Worm (Caenorhabditis elegans): ENCODE data around the gene fbxb-33.

DNA sequence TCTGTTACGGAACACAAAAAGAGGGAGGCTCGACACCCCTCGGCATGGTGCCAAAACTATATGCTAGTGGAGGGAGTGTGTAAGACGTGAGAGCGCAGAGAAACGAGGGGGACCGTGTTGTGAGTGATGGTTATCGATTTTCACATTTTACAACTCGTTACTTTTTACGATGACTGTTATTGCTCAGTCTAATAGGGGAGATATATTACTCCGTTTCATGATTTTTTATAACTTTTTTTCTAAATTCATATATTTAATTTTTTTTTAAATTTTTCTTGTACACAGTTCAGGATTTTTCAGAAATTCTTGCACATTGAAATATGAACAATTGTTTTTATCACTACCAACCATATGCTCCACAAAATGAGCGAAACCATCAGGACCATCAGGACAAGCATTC is 8.2 kb downstream of the fbxb-33 start, which contains the start of gene F19B10.5:
- no peak for TF ChIP-seq F13H6.1 (tag; optimal IDR thresholded peaks at IDR 0.05)
- no peak for TF ChIP-seq ZK546.5 (tag; optimal IDR thresholded peaks at IDR 0.05)
- no peak for TF ChIP-seq elt-3 (tag; optimal IDR thresholded peaks at IDR 0.05)
- no peak for TF ChIP-seq snpc-4 (tag; optimal IDR thresholded peaks at IDR 0.05)
- TF ChIP-seq gmeb-1 (tag; optimal IDR thresholded peaks at IDR 0.05) = no peak
- TF ChIP-seq ztf-11 (tag; optimal IDR thresholded peaks at IDR 0.05) = no peak
